Worm (Caenorhabditis elegans): Measurements from ENCODE around the gene T28A8.8.

Gene T28A8.8

DNA sequence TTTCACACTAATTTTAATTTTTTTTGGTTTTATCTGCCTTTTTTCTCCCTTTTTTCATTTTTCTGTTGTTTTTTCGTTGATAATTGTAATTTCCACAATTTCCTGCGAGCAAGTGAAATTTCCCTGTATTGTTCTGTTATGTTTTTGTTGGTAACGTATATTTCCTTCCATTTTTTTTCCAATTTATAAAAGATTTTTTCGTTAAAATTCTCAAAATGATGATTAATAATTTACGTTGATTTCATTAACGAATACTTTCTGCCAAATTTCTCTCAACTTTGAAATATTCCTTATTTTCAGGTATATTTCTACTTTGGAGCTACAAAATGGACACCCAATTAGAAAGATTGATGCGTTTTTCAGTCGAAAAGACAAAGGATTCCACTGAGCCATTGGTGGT lies at the start of gene T28A8.8:
TSS of gene T28A8.8 (plus strand) at position 301 of the 400 bp plus-strand sequence.
- no peak for TF ChIP-seq ceh-28 (tag; optimal IDR thresholded peaks at IDR 0.05)
- TF ChIP-seq hif-1 (tag; optimal IDR thresholded peaks at IDR 0.05), result no peak

DNA sequence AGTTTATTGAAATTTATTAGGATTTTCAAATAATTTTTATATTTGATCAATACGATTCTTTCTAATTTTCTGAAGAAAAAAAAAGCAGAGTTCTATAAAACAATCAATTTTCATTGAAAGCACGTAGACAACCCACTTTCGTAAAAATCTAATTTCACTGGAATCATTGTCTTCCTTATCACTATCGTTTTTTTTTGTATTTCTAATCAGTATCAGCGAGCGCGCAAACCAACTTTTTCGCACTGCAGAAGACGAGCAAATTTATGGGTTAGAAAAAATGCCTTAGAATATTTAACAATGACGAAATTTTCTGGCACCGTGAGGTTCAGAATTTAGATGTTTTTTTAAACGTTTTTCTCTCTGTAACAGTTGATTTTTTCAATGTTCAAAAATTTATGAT lies 49.8 kb upstream of the T28A8.8 start:
- TF ChIP-seq dmd-6 (GFP tag; IDR thresholded peaks at IDR 0.05) (peak; percentile 44; the same call in 1 of the 2 replicates), pqm-1 (tag; optimal IDR thresholded peaks at IDR 0.05) (peak; percentile 53), dmd-9 (GFP tag; IDR thresholded peaks at IDR 0.05) (no peak)

DNA sequence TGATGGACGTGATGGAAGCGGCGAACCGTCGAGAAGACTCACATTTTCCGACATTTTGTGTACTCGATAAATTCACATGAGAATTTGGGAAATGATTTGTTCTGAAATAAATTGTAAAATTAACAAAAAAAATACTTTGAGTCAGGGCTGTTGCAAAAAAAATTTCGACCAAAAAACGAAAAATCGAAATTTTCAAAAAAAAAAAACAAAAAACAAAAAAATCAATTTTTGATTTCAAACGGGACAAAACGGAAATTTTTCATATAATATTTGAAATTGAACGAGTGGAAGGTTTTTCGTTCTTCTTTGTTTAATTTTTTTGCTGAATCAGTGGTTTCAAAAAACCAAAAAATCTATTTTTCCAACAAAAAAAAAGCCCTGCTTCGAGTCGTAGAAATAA lies 47.4 kb upstream of the T28A8.8 start, which contains the start of gene cua-1:
TSS of gene cua-1 (minus strand) at position 101 of the 400 bp plus-strand sequence.
- TF ChIP-seq saeg-2 (GFP tag; IDR thresholded peaks at IDR 0.05), result no peak
- no peak for TF ChIP-seq spr-1 (tag; optimal IDR thresholded peaks at IDR 0.05)
- no peak for TF ChIP-seq egl-27 (tag; optimal IDR thresholded peaks at IDR 0.05)
- no peak for TF ChIP-seq dmd-9 (GFP tag; IDR thresholded peaks at IDR 0.05)
- TF ChIP-seq ZK337.2 (GFP tag; IDR thresholded peaks at IDR 0.05), result no peak
- TF ChIP-seq nhr-237 (tag; optimal IDR thresholded peaks at IDR 0.05), result no peak
- no peak for TF ChIP-seq mep-1 (tag; optimal IDR thresholded peaks at IDR 0.05)
- no peak for TF ChIP-seq nhr-11 (tag; optimal IDR thresholded peaks at IDR 0.05)
- TF ChIP-seq R02D3.7 (tag; optimal IDR thresholded peaks at IDR 0.05), result no peak
- no peak for TF ChIP-seq D1046.2 (GFP tag; IDR thresholded peaks at IDR 0.05)
- no peak for TF ChIP-seq aha-1 (tag)
- TF ChIP-seq fos-1 (tag; optimal IDR thresholded peaks at IDR 0.05), result no peak
- no peak for TF ChIP-seq Y48G9A.11 (GFP tag; IDR thresholded peaks at IDR 0.05)
- TF ChIP-seq set-16 (GFP tag; IDR thresholded peaks at IDR 0.05), result no peak
- no peak for TF ChIP-seq lin-29 (GFP tag; IDR thresholded peaks at IDR 0.05)

DNA sequence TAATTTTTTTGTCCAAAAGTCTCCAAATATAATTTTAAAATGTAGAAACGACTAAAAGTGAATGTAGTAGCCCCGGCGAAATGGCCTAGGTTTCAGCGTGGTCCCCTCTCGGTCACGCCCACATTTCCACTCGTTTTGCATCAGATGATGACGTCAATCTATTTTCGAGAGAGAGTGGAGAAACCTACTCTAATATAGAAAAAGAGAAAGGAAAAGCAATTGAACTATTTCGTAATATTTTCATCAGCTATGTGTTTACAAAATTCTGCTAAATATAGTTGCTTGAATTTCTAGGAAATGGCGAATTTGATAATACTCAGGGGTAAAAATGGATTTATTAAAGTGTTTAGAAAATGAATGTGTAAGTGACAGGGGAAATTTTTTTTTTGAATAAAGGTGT lies 46.8 kb upstream of the T28A8.8 start:
- TF ChIP-seq nhr-11 (tag; optimal IDR thresholded peaks at IDR 0.05), result peak; percentile 12
- TF ChIP-seq aha-1 (tag), result peak; percentile 65
- TF ChIP-seq arid-1 (GFP tag; conservative IDR thresholded peaks at IDR 0.05), result 0 out of 2 replicates have a peak, but pooled peaks have one; percentile 8
- TF ChIP-seq lin-39 (tag; optimal IDR thresholded peaks at IDR 0.05), result no peak
- no peak for TF ChIP-seq nhr-111 (GFP tag; optimal IDR thresholded peaks at IDR 0.05)
- peak; percentile 83 for TF ChIP-seq ztf-7 (tag; optimal IDR thresholded peaks at IDR 0.05)
- TF ChIP-seq mep-1 (tag; optimal IDR thresholded peaks at IDR 0.05), result peak; percentile 38
- peak; percentile 14 for TF ChIP-seq fkh-10 (GFP tag; optimal IDR thresholded peaks at IDR 0.05)
- TF ChIP-seq hlh-30 (tag; optimal IDR thresholded peaks at IDR 0.05; ENCODE audit: insufficient read depth), result peak; percentile 38
- peak in 1 of 2 experiments; percentile 61 for TF ChIP-seq lsy-2 (tag; optimal IDR thresholded peaks at IDR 0.05)
- 0 out of 2 replicates have a peak, but pooled peaks have one; percentile 9 for TF ChIP-seq dmd-6 (GFP tag; IDR thresholded peaks at IDR 0.05)
- TF ChIP-seq daf-16 (GFP tag; optimal IDR thresholded peaks at IDR 0.05), result no peak
- TF ChIP-seq daf-16 (tag; optimal IDR thresholded peaks at IDR 0.05), result peak; percentile 51
- TF ChIP-seq T26A8.4 (GFP tag; IDR thresholded peaks at IDR 0.05), result no peak
- TF ChIP-seq daf-12 (tag; optimal IDR thresholded peaks at IDR 0.05), result no peak

DNA sequence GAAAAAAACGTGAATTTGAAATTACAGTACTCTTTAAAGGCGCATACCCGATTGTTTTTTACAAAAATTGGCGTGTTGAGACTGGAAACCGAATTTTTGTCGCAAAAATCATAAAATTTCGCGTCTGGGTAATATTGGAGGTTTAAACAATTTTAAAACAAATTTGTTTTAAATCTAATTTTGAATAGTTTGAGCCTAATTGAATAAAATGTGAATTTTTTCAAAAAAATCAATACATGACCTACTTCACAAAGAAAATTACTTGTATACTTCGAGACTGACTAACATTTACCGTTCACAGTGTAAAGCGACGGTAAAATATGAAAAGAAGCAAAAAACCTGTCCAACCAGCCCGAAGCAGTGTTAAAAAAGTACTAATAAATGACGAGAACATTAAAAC lies 45.3 kb upstream of the T28A8.8 start:
- peak in 1 of 2 experiments; percentile 51 for TF ChIP-seq unc-62 (GFP tag; optimal IDR thresholded peaks at IDR 0.05 in 1 of 2)
- TF ChIP-seq unc-62 (tag; optimal IDR thresholded peaks at IDR 0.05), result no peak
- 0 out of 2 replicates have a peak, but pooled peaks have one; percentile 48 for TF ChIP-seq Y105C5A.15 (GFP tag; IDR thresholded peaks at IDR 0.05)
- TF ChIP-seq nhr-102 (tag; optimal IDR thresholded peaks at IDR 0.05), result peak; percentile 13
- TF ChIP-seq aha-1 (tag), result no peak
- TF ChIP-seq ceh-20 (GFP tag; IDR thresholded peaks at IDR 0.05), result no peak
